Fruit fly (Drosophila melanogaster) whole organism, wandering third instar larva: Measurements from ENCODE around the gene CG42661.

Source experiments
- Abd-B ChIP-seq: fragments of >200 bp; optimal IDR thresholded peaks from 2 replicates; lab custom pipeline; 2017; ENCODE audit warnings: missing biosample characterization, missing genetic modification characterization
- CrebA ChIP-seq: fragments of 200-800 bp; sonication (Bioruptor generic); optimal IDR thresholded peaks from 2 replicates; lab custom pipeline; 2016; ENCODE audit warnings: missing biosample characterization, mild to moderate bottlenecking, missing genetic modification characterization, borderline replicate concordance
- Dfd ChIP-seq: fragments of >200 bp; optimal IDR thresholded peaks from 2 replicates; lab custom pipeline; 2017; ENCODE audit warnings: missing biosample characterization, missing genetic modification characterization
- GATAd ChIP-seq: sonication (Bioruptor generic); optimal IDR thresholded peaks from 2 replicates; lab custom pipeline; 2016; ENCODE audit warnings: missing biosample characterization, missing genetic modification characterization
- HLH106 ChIP-seq: fragments of 200-800 bp; optimal IDR thresholded peaks from 3 replicates; lab custom pipeline; 2019; ENCODE audit warnings: missing biosample characterization, mild to moderate bottlenecking, missing genetic modification characterization, moderate library complexity
- Hr78 ChIP-seq: fragments of >200 bp; optimal IDR thresholded peaks from 2 replicates; lab custom pipeline; 2017; ENCODE audit warnings: missing biosample characterization, missing genetic modification characterization
- Mio ChIP-seq: sonication (Bioruptor generic); optimal IDR thresholded peaks from 2 replicates; lab custom pipeline; 2016; ENCODE audit warnings: missing biosample characterization, missing genetic modification characterization
- Rel ChIP-seq, 2 experiments: fragments of 200-800 bp; sonication (Bioruptor generic) in 1 of 2; optimal IDR thresholded peaks; 2 replicates in 1 of 2; 3 replicates in 1 of 2; lab custom pipeline; 2016 to 2019; ENCODE audit warnings: mild to moderate bottlenecking in 2 of 2, missing biosample characterization in 2 of 2, missing genetic modification characterization in 2 of 2, moderate library complexity in 1 of 2
- Sp1 ChIP-seq: fragments of 200-800 bp; sonication (Bioruptor generic); optimal IDR thresholded peaks from 3 replicates; lab custom pipeline; 2019; ENCODE audit warnings: missing biosample characterization, mild to moderate bottlenecking, missing genetic modification characterization, moderate library complexity
- Vsx2 ChIP-seq: fragments of 200-300, 225-300 bp; sonication (Bioruptor generic); optimal IDR thresholded peaks from 2 replicates; lab custom pipeline; 2018; ENCODE audit warnings: missing biosample characterization, missing genetic modification characterization; ENCODE audit not compliant: partially characterized antibody
- br ChIP-seq: fragments of 200-800 bp; sonication (Bioruptor generic); optimal IDR thresholded peaks from 2 replicates; lab custom pipeline; 2016; ENCODE audit warnings: missing biosample characterization, missing genetic modification characterization
- lola ChIP-seq: fragments of >200 bp; optimal IDR thresholded peaks from 2 replicates; lab custom pipeline; 2017; ENCODE audit warnings: missing biosample characterization, missing genetic modification characterization
- psq ChIP-seq: fragments of 200-800 bp; sonication (Bioruptor generic); optimal IDR thresholded peaks from 3 replicates; lab custom pipeline; 2017; ENCODE audit warnings: missing biosample characterization, mild to moderate bottlenecking, missing genetic modification characterization, moderate library complexity

- TF ChIP-seq br (GFP tag; lab: Kevin White, UChicago) (no peak), Abd-B (no peak), lola (GFP tag; lab: Kevin White, UChicago) (no peak), Dfd (GFP tag; lab: Kevin White, UChicago) (no peak), psq (GFP tag; lab: Kevin White, UChicago) (no peak), Rel (GFP tag; optimal IDR thresholded peaks at IDR 0.05; lab: Kevin White, UChicago) (no peak), Rel (tag; optimal IDR thresholded peaks at IDR 0.05; lab: Kevin White, UChicago) (no peak), GATAd (GFP tag; lab: Kevin White, UChicago) (no peak), HLH106 (no peak), Vsx2 (GFP tag; lab: Kevin White, UChicago) (no peak), Hr78 (GFP tag; lab: Kevin White, UChicago) (no peak), CrebA (no peak), Mio (GFP tag; lab: Kevin White, UChicago) (no peak), Sp1 (GFP tag; lab: Kevin White, UChicago) (no peak)
Measured at dm6 chr3L:7475270-7475669, 10.0 kb downstream of the CG42661 start, which contains the start of gene CG43292.
